Fruit fly (Drosophila melanogaster) whole organism, adult: ENCODE data around the gene CG31538.

Source experiments
- CG11617 ChIP-seq: fragments of 200-800 bp; sonication (Bioruptor generic); optimal IDR thresholded peaks from 2 replicates; lab custom pipeline; 2017; ENCODE audit warnings: mild to moderate bottlenecking, missing biosample characterization, missing genetic modification reagents, missing genetic modification characterization
- CG12768 ChIP-seq: fragments of 200-800 bp; sonication (Bioruptor generic); optimal IDR thresholded peaks from 2 replicates; lab custom pipeline; 2017; ENCODE audit warnings: missing biosample characterization, missing genetic modification characterization, mild to moderate bottlenecking, moderate library complexity, missing genetic modification reagents
- CG14711 ChIP-seq: fragments of 200-800 bp; sonication (Bioruptor generic); optimal IDR thresholded peaks from 2 replicates; lab custom pipeline; 2018; ENCODE audit warnings: missing biosample characterization, mild to moderate bottlenecking, missing genetic modification characterization, moderate library complexity
- CG1620 ChIP-seq: fragments of 200-800 bp; sonication (Bioruptor generic); optimal IDR thresholded peaks from 2 replicates; lab custom pipeline; 2016; ENCODE audit warnings: missing biosample characterization, missing genetic modification characterization
- CG33017 ChIP-seq: fragments of 200-800 bp; sonication (Bioruptor generic); optimal IDR thresholded peaks from 2 replicates; lab custom pipeline; 2018; ENCODE audit warnings: missing biosample characterization, mild to moderate bottlenecking, missing genetic modification characterization, moderate library complexity
- CG5204 ChIP-seq: fragments of 200-800 bp; sonication (Bioruptor generic); optimal IDR thresholded peaks from 2 replicates; lab custom pipeline; 2016; ENCODE audit warnings: missing biosample characterization, missing genetic modification characterization
- CG7045 ChIP-seq: fragments of 200-800 bp; sonication (Bioruptor generic); optimal IDR thresholded peaks from 2 replicates; lab custom pipeline; 2017; ENCODE audit warnings: missing biosample characterization, mild to moderate bottlenecking, missing genetic modification characterization
- CG7101 ChIP-seq: fragments of 200-800 bp; sonication (Bioruptor generic); optimal IDR thresholded peaks from 2 replicates; lab custom pipeline; 2018; ENCODE audit warnings: missing biosample characterization, mild to moderate bottlenecking, missing genetic modification characterization, moderate library complexity
- Clk ChIP-seq: fragments of 200-800 bp; sonication (Bioruptor generic); optimal IDR thresholded peaks from 2 replicates; lab custom pipeline; 2017; ENCODE audit warnings: missing biosample characterization, missing genetic modification characterization
- Crg-1 ChIP-seq: fragments of 200-800 bp; sonication (Bioruptor generic); optimal IDR thresholded peaks from 2 replicates; lab custom pipeline; 2016; ENCODE audit warnings: missing biosample characterization, missing genetic modification characterization
- Hr96 ChIP-seq: fragments of 200-800 bp; sonication (Bioruptor generic); optimal IDR thresholded peaks from 2 replicates; lab custom pipeline; 2016; ENCODE audit warnings: missing biosample characterization, missing genetic modification characterization
- Mnt ChIP-seq: fragments of 200-800 bp; sonication (Bioruptor generic); optimal IDR thresholded peaks from 2 replicates; lab custom pipeline; 2016; ENCODE audit warnings: missing biosample characterization, mild to moderate bottlenecking, missing genetic modification characterization
- bab1 ChIP-seq: fragments of 200-800 bp; sonication (Bioruptor generic); optimal IDR thresholded peaks from 3 replicates; lab custom pipeline; 2019; ENCODE audit warnings: missing biosample characterization, mild to moderate bottlenecking, missing genetic modification characterization, moderate library complexity
- cic ChIP-seq: fragments of 200-800 bp; sonication (Bioruptor generic); optimal IDR thresholded peaks from 2 replicates; lab custom pipeline; 2017; ENCODE audit warnings: missing biosample characterization, mild to moderate bottlenecking, missing genetic modification characterization, moderate library complexity
- cnc ChIP-seq, 2 experiments: fragments of >200 bp; optimal IDR thresholded peaks; 2 replicates each; lab custom pipeline; 2017
- kay ChIP-seq: fragments of 200-800 bp; sonication (Bioruptor generic); peaks from one replicate; lab custom pipeline; 2016; ENCODE audit warnings: missing biosample characterization, missing genetic modification characterization, borderline replicate concordance
- ovo ChIP-seq: fragments of 200-800 bp; sonication (Bioruptor generic); optimal IDR thresholded peaks from 2 replicates; lab custom pipeline; 2016; ENCODE audit warnings: missing biosample characterization, missing genetic modification characterization
- pad ChIP-seq: fragments of 200-800 bp; sonication (Bioruptor generic); optimal IDR thresholded peaks from 3 replicates; lab custom pipeline; 2017; ENCODE audit warnings: missing biosample characterization, missing genetic modification characterization, mild to moderate bottlenecking, moderate library complexity, missing genetic modification reagents
- tj ChIP-seq: fragments of 200-800 bp; sonication (Bioruptor generic); optimal IDR thresholded peaks from 3 replicates; lab custom pipeline; 2017; ENCODE audit warnings: missing biosample characterization, mild to moderate bottlenecking, missing genetic modification characterization, moderate library complexity
- toe ChIP-seq: fragments of 200-800 bp; sonication (Bioruptor generic); optimal IDR thresholded peaks from 2 replicates; lab custom pipeline; 2016; ENCODE audit warnings: missing biosample characterization, missing genetic modification characterization

Gene CG31538

dm6 chr3R:5264251-5265098, 13.2 kb downstream of the CG31538 start:
- TF ChIP-seq CG33017 (tag; lab: Kevin White, UChicago) (peak; percentile 22), bab1 (GFP tag; lab: Kevin White, UChicago) (peak; percentile 23), Hr96 (GFP tag; lab: Kevin White, UChicago) (peak; percentile 66), CG12768 (GFP tag; lab: Kevin White, UChicago) (peak; percentile 27), ovo (peak; percentile 75), CG7045 (GFP tag; lab: Kevin White, UChicago) (no peak), CG7101 (tag; lab: Kevin White, UChicago) (peak; percentile 39), cic (GFP tag; lab: Kevin White, UChicago) (peak; percentile 77), CG14711 (tag; lab: Kevin White, UChicago) (peak; percentile 1), cnc (optimal IDR thresholded peaks at IDR 0.05; lab: Kevin White, UChicago) (no peak), CG1620 (GFP tag; lab: Kevin White, UChicago) (peak; percentile 29), Clk (GFP tag; lab: Kevin White, UChicago) (no peak), kay (GFP tag; lab: Kevin White, UChicago) (peak; percentile 83), tj (GFP tag; lab: Kevin White, UChicago) (peak; percentile 12), Crg-1 (GFP tag; lab: Kevin White, UChicago) (no peak), toe (peak; percentile 18), Mnt (GFP tag; lab: Kevin White, UChicago) (peak; percentile 52), CG5204 (no peak), pad (GFP tag; lab: Kevin White, UChicago) (peak; percentile 95), CG11617 (GFP tag; lab: Kevin White, UChicago) (peak; percentile 72)

- TF ChIP-seq CG33017 (tag; lab: Kevin White, UChicago) (no peak), Mnt (GFP tag; lab: Kevin White, UChicago) (peak; percentile 15), kay (GFP tag; lab: Kevin White, UChicago) (peak; percentile 95), CG5204 (no peak), CG14711 (tag; lab: Kevin White, UChicago) (peak; percentile 50), CG11617 (GFP tag; lab: Kevin White, UChicago) (peak; percentile 60), CG7101 (tag; lab: Kevin White, UChicago) (peak; percentile 42), pad (GFP tag; lab: Kevin White, UChicago) (peak; percentile 97), CG1620 (GFP tag; lab: Kevin White, UChicago) (no peak), cnc (optimal IDR thresholded peaks at IDR 0.05; lab: Kevin White, UChicago) (no peak), CG7045 (GFP tag; lab: Kevin White, UChicago) (peak; percentile 12), Clk (GFP tag; lab: Kevin White, UChicago) (no peak), Crg-1 (GFP tag; lab: Kevin White, UChicago) (no peak), CG12768 (GFP tag; lab: Kevin White, UChicago) (peak; percentile 7), ovo (no peak), cic (GFP tag; lab: Kevin White, UChicago) (peak; percentile 87), toe (no peak), tj (GFP tag; lab: Kevin White, UChicago) (no peak), bab1 (GFP tag; lab: Kevin White, UChicago) (no peak), Hr96 (GFP tag; lab: Kevin White, UChicago) (no peak)
These were observed 14.1 kb downstream of the CG31538 start for dm6 chr3R:5263311-5264250.

dm6 chr3R:5262592-5262991, 15.0 kb downstream of the CG31538 start, which contains the start of gene Tim17a2:
TSS of gene Tim17a2 (minus strand) at chr3R:5262692.
- TF ChIP-seq CG7045 (GFP tag; lab: Kevin White, UChicago) (no peak), CG14711 (tag; lab: Kevin White, UChicago) (no peak), CG12768 (GFP tag; lab: Kevin White, UChicago) (no peak)

- peak; percentile 28 for TF ChIP-seq CG33017 (tag; lab: Kevin White, UChicago)
- no peak for TF ChIP-seq CG5204
- TF ChIP-seq CG14711 (tag; lab: Kevin White, UChicago) = no peak
- peak; percentile 14 for TF ChIP-seq CG12768 (GFP tag; lab: Kevin White, UChicago)
- TF ChIP-seq CG1620 (GFP tag; lab: Kevin White, UChicago) = peak; percentile 4
- peak; percentile 96 for TF ChIP-seq kay (GFP tag; lab: Kevin White, UChicago)
- peak; percentile 36 for TF ChIP-seq ovo
- TF ChIP-seq tj (GFP tag; lab: Kevin White, UChicago) = peak; percentile 83
- peak; percentile 20 for TF ChIP-seq CG7101 (tag; lab: Kevin White, UChicago)
- TF ChIP-seq cic (GFP tag; lab: Kevin White, UChicago) = peak; percentile 76
- TF ChIP-seq bab1 (GFP tag; lab: Kevin White, UChicago) = no peak
- TF ChIP-seq Mnt (GFP tag; lab: Kevin White, UChicago) = peak; percentile 55
- peak; percentile 27 for TF ChIP-seq Crg-1 (GFP tag; lab: Kevin White, UChicago)
- TF ChIP-seq CG7045 (GFP tag; lab: Kevin White, UChicago) = no peak
- peak in 1 of 2 experiments; percentile 70 for TF ChIP-seq cnc (optimal IDR thresholded peaks at IDR 0.05; lab: Kevin White, UChicago)
These were observed 15.6 kb downstream of the CG31538 start for dm6 chr3R:5261996-5262535.
